Worm (Caenorhabditis elegans) whole organism, L4 larva: ENCODE data around the gene timp-1.

Experiments
- D1046.2 ChIP-seq: fragments of 200-800 bp; sonication (Bioruptor generic); IDR thresholded peaks from 2 replicates; pipeline ENCODE4 v1.3.6; 2022; ENCODE audit warnings: missing genetic modification characterization, missing compliant biosample characterization
- F10B5.3 ChIP-seq: sonication (generic microtip); optimal IDR thresholded peaks from 2 replicates; lab custom pipeline; 2016; ENCODE audit warnings: mild to moderate bottlenecking, missing genetic modification characterization, missing compliant biosample characterization
- F37D6.2 ChIP-seq: sonication (generic microtip); optimal IDR thresholded peaks from 2 replicates; lab custom pipeline; 2016; ENCODE audit warnings: mild to moderate bottlenecking, missing genetic modification characterization, missing compliant biosample characterization
- F44E2.7 ChIP-seq: fragments of 200-800 bp; sonication (Bioruptor generic); IDR thresholded peaks from 2 replicates; pipeline ENCODE4 v2.1.2; 2022; ENCODE audit warnings: missing genetic modification characterization, missing compliant biosample characterization
- F49E8.2 ChIP-seq: sonication (generic microtip); optimal IDR thresholded peaks from 2 replicates; lab custom pipeline; 2016; ENCODE audit warnings: missing compliant biosample characterization, mild to moderate bottlenecking, missing genetic modification characterization, borderline replicate concordance
- T26A8.4 ChIP-seq: fragments of 200-800 bp; sonication (Bioruptor generic); IDR thresholded peaks from 2 replicates; pipeline ENCODE4 v1.3.6; 2022; ENCODE audit warnings: missing genetic modification characterization, missing compliant biosample characterization
- Y5F2A.4 ChIP-seq: fragments of 200-800 bp; sonication (Bioruptor generic); optimal IDR thresholded peaks from 2 replicates; lab custom pipeline; 2018; ENCODE audit warnings: mild to moderate bottlenecking, missing genetic modification characterization, missing compliant biosample characterization
- ZK546.5 ChIP-seq, 2 experiments: sonication (generic microtip); optimal IDR thresholded peaks; 2 replicates each; lab custom pipeline; 2017; ENCODE audit warnings: missing biosample characterization in 2 of 2, missing genetic modification characterization in 2 of 2
- aha-1 ChIP-seq: fragments of 150-350 bp; peaks from one replicate; lab custom pipeline; 2014; ENCODE audit warnings: missing biosample characterization, missing genetic modification characterization
- ceh-20 ChIP-seq: fragments of 200-800 bp; sonication (Bioruptor generic); IDR thresholded peaks from 2 replicates; pipeline ENCODE4 v1.3.6; 2022; ENCODE audit warnings: missing genetic modification reagents, missing genetic modification characterization, missing compliant biosample characterization
- ceh-44 ChIP-seq: fragments of 200-800 bp; sonication (Bioruptor generic); IDR thresholded peaks from 2 replicates; pipeline ENCODE4 v1.3.6; 2022; ENCODE audit warnings: missing genetic modification reagents, missing genetic modification characterization, missing compliant biosample characterization
- ceh-82 ChIP-seq: sonication (generic microtip); optimal IDR thresholded peaks from 2 replicates; lab custom pipeline; 2017; ENCODE audit warnings: missing biosample characterization, missing genetic modification characterization
- ces-1 ChIP-seq: fragments of 150-350 bp; sonication (generic microtip); optimal IDR thresholded peaks from 4 replicates; lab custom pipeline; 2014; ENCODE audit warnings: missing biosample characterization, missing genetic modification reagents, missing genetic modification characterization
- cey-2 ChIP-seq: sonication (generic microtip); optimal IDR thresholded peaks from 3 replicates; lab custom pipeline; 2017; ENCODE audit warnings: missing genetic modification characterization, mild to moderate bottlenecking, missing compliant biosample characterization, antibody characterized with exemption, borderline replicate concordance; ENCODE audit not compliant: insufficient read depth
- daf-12 ChIP-seq: fragments of 150-350 bp; optimal IDR thresholded peaks from 2 replicates; lab custom pipeline; 2014; ENCODE audit warnings: missing biosample characterization, missing genetic modification reagents, missing genetic modification characterization
- dmd-6 ChIP-seq: fragments of 200-800 bp; sonication (Bioruptor generic); IDR thresholded peaks from 2 replicates; pipeline ENCODE4 v1.3.6; 2022; ENCODE audit warnings: missing genetic modification reagents, missing genetic modification characterization, missing compliant biosample characterization
- dmd-8 ChIP-seq: fragments of 200-800 bp; sonication (Bioruptor generic); IDR thresholded peaks from 2 replicates; pipeline ENCODE4 v1.3.6; 2022; ENCODE audit warnings: missing genetic modification characterization, missing compliant biosample characterization
- dmd-9 ChIP-seq: fragments of 200-800 bp; sonication (Bioruptor generic); IDR thresholded peaks from 2 replicates; pipeline ENCODE4 v1.3.6; 2022; ENCODE audit warnings: missing genetic modification reagents, missing genetic modification characterization, missing compliant biosample characterization
- dpl-1 ChIP-seq: fragments of 150-350 bp; optimal IDR thresholded peaks from 2 replicates; lab custom pipeline; 2014; ENCODE audit warnings: missing biosample characterization, missing genetic modification reagents, missing genetic modification characterization
- egl-43 ChIP-seq: fragments of 200-800 bp; sonication (Bioruptor generic); IDR thresholded peaks from 2 replicates; pipeline ENCODE4 v1.3.6; 2022; ENCODE audit warnings: missing genetic modification reagents, missing genetic modification characterization, missing compliant biosample characterization
- fkh-10 ChIP-seq: fragments of 150-350 bp; optimal IDR thresholded peaks from 2 replicates; lab custom pipeline; 2014; ENCODE audit warnings: missing biosample characterization, missing genetic modification reagents, missing genetic modification characterization
- fos-1 ChIP-seq: fragments of 150-350 bp; optimal IDR thresholded peaks from 2 replicates; lab custom pipeline; 2014; ENCODE audit warnings: missing biosample characterization, missing genetic modification characterization
- hlh-11 ChIP-seq: fragments of 200-800 bp; sonication (Bioruptor generic); optimal IDR thresholded peaks from 2 replicates; lab custom pipeline; 2018; ENCODE audit warnings: mild to moderate bottlenecking, missing genetic modification characterization, missing compliant biosample characterization
- hlh-30 ChIP-seq: sonication (generic microtip); optimal IDR thresholded peaks from 2 replicates; lab custom pipeline; 2017; ENCODE audit warnings: antibody characterized with exemption, mild to moderate bottlenecking, missing genetic modification characterization, missing compliant biosample characterization; ENCODE audit not compliant: insufficient read depth
- lim-7 ChIP-seq: fragments of 200-800 bp; sonication (Bioruptor generic); IDR thresholded peaks from 2 replicates; pipeline ENCODE4 v1.3.6; 2022; ENCODE audit warnings: missing genetic modification characterization, missing compliant biosample characterization
- lin-1 ChIP-seq: fragments of 200-800 bp; sonication (Bioruptor generic); IDR thresholded peaks from 2 replicates; pipeline ENCODE4 v1.3.6; 2022; ENCODE audit warnings: missing genetic modification reagents, missing genetic modification characterization, missing compliant biosample characterization
- lin-38 ChIP-seq: fragments of 200-800 bp; sonication (Bioruptor generic); IDR thresholded peaks from 2 replicates; pipeline ENCODE4 v1.3.6; 2022; ENCODE audit warnings: missing genetic modification reagents, missing genetic modification characterization, missing compliant biosample characterization
- lin-39 ChIP-seq: fragments of 150-350 bp; optimal IDR thresholded peaks from 2 replicates; lab custom pipeline; 2014; ENCODE audit warnings: missing biosample characterization, missing genetic modification reagents, missing genetic modification characterization
- lir-3 ChIP-seq: sonication (generic microtip); optimal IDR thresholded peaks from 2 replicates; lab custom pipeline; 2016; ENCODE audit warnings: mild to moderate bottlenecking, missing genetic modification characterization, missing compliant biosample characterization
- lsy-2 ChIP-seq, 2 experiments: fragments of 150-350 bp in 1 of 2; sonication (generic microtip) in 1 of 2; optimal IDR thresholded peaks; 2 replicates each; lab custom pipeline; 2014 to 2017; ENCODE audit warnings: missing biosample characterization in 2 of 2, missing genetic modification characterization in 2 of 2
- madf-5 ChIP-seq, 2 experiments: fragments of 200-800 bp; sonication (Bioruptor generic); IDR thresholded peaks; 2 replicates each; pipeline ENCODE4 v1.3.6; 2022; ENCODE audit warnings: missing compliant biosample characterization in 2 of 2, missing genetic modification characterization in 2 of 2
- madf-9 ChIP-seq: fragments of 200-800 bp; sonication (Bioruptor generic); conservative IDR thresholded peaks from 2 replicates; pipeline ENCODE4 v1.3.6; 2022; ENCODE audit warnings: missing genetic modification reagents, missing genetic modification characterization, missing compliant biosample characterization
- mdt-29 ChIP-seq: fragments of 200-800 bp; sonication (Bioruptor generic); IDR thresholded peaks from 2 replicates; pipeline ENCODE4 v1.3.6; 2022; ENCODE audit warnings: missing genetic modification reagents, missing genetic modification characterization, missing compliant biosample characterization
- mep-1 ChIP-seq: fragments of 150-350 bp; sonication (generic microtip); optimal IDR thresholded peaks from 3 replicates; lab custom pipeline; 2014; ENCODE audit warnings: missing biosample characterization, missing genetic modification characterization
- mes-2 ChIP-seq: sonication (generic microtip); optimal IDR thresholded peaks from 2 replicates; lab custom pipeline; 2016; ENCODE audit warnings: missing genotype, mild to moderate bottlenecking, missing genetic modification characterization, missing compliant biosample characterization; ENCODE audit not compliant: poor library complexity, severe bottlenecking
- mxl-2 ChIP-seq: fragments of 200-800 bp; sonication (Bioruptor generic); conservative IDR thresholded peaks from 2 replicates; pipeline ENCODE4 v1.3.6; 2022; ENCODE audit warnings: missing genetic modification reagents, missing genetic modification characterization, missing compliant biosample characterization
- mxl-3 ChIP-seq: fragments of 200-800 bp; sonication (Bioruptor generic); optimal IDR thresholded peaks from 2 replicates; lab custom pipeline; 2018; ENCODE audit warnings: mild to moderate bottlenecking, missing genetic modification characterization, missing compliant biosample characterization
- nhr-10 ChIP-seq: fragments of 150-350 bp; optimal IDR thresholded peaks from 2 replicates; lab custom pipeline; 2014; ENCODE audit warnings: missing biosample characterization, missing genetic modification characterization
- nhr-11 ChIP-seq: fragments of 150-350 bp; optimal IDR thresholded peaks from 2 replicates; lab custom pipeline; 2014; ENCODE audit warnings: missing biosample characterization, missing genetic modification characterization
- nhr-28 ChIP-seq: fragments of 150-350 bp; optimal IDR thresholded peaks from 2 replicates; lab custom pipeline; 2014; ENCODE audit warnings: missing biosample characterization, missing genetic modification characterization
- nhr-41 ChIP-seq: fragments of 200-800 bp; sonication (Bioruptor generic); IDR thresholded peaks from 2 replicates; pipeline ENCODE4 v1.3.6; 2022; ENCODE audit warnings: missing genetic modification reagents, missing genetic modification characterization, missing compliant biosample characterization
- nhr-48 ChIP-seq: sonication (generic microtip); optimal IDR thresholded peaks from 2 replicates; lab custom pipeline; 2016; ENCODE audit warnings: mild to moderate bottlenecking, missing genetic modification characterization, missing compliant biosample characterization
- nhr-6 ChIP-seq: fragments of 150-350 bp; optimal IDR thresholded peaks from 2 replicates; lab custom pipeline; 2014; ENCODE audit warnings: missing biosample characterization, missing genetic modification characterization
- sdz-12 ChIP-seq: fragments of 200-800 bp; sonication (Bioruptor generic); optimal IDR thresholded peaks from 2 replicates; lab custom pipeline; 2018; ENCODE audit warnings: mild to moderate bottlenecking, missing genetic modification characterization, missing compliant biosample characterization
- set-16 ChIP-seq: fragments of 200-800 bp; sonication (Bioruptor generic); IDR thresholded peaks from 2 replicates; pipeline ENCODE4 v1.3.6; 2022; ENCODE audit warnings: missing genetic modification reagents, missing genetic modification characterization, missing compliant biosample characterization
- spr-1 ChIP-seq: sonication (generic microtip); optimal IDR thresholded peaks from 2 replicates; lab custom pipeline; 2016; ENCODE audit warnings: mild to moderate bottlenecking, missing genetic modification characterization, missing compliant biosample characterization
- tag-97 ChIP-seq: fragments of 200-800 bp; sonication (Bioruptor generic); IDR thresholded peaks from 2 replicates; pipeline ENCODE4 v1.3.6; 2022; ENCODE audit warnings: missing genetic modification characterization, missing compliant biosample characterization
- unc-39 ChIP-seq: sonication (generic microtip); optimal IDR thresholded peaks from 2 replicates; lab custom pipeline; 2017; ENCODE audit warnings: missing biosample characterization, missing genetic modification characterization
- unc-62 ChIP-seq, 3 experiments: fragments of 150-350 bp in 1 of 3; sonication (generic microtip); optimal IDR thresholded peaks in 2 of 3; peaks in 1 of 3; 1 replicate in 1 of 3; 2 replicates in 2 of 3; lab custom pipeline; 2014 to 2017; ENCODE audit warnings: missing biosample characterization in 3 of 3, missing genetic modification characterization in 3 of 3, missing genetic modification reagents in 3 of 3, missing genotype in 1 of 3
- zfp-2 ChIP-seq: sonication (generic microtip); optimal IDR thresholded peaks from 2 replicates; lab custom pipeline; 2016; ENCODE audit warnings: mild to moderate bottlenecking, missing genetic modification characterization, missing compliant biosample characterization
- zfp-3 ChIP-seq: fragments of 200-800 bp; sonication (Bioruptor generic); conservative IDR thresholded peaks from 2 replicates; pipeline ENCODE4 v1.3.6; 2022; ENCODE audit warnings: missing genetic modification reagents, missing genetic modification characterization, missing compliant biosample characterization

Gene timp-1

DNA sequence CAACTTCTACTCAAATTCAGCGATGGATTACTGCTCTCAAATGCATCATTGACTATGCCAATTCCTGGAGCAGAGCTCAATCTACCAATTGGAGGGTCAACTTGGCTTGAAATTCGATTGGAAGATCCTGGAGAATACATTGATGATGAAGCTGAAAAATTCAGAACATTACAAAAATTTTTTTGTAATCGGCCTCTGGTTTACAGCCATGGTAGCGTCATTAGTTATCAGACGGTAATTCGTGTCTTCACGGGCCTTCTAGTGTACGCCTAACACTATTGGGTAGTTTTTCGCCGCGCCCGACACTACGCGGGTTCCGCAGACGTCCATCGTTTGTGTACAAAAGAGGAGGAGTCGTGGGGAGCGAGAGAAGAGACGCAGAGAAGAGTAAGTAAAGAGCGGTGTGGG is 21.7 kb downstream of the timp-1 start (continued):
- TF ChIP-seq F44E2.7 (GFP tag; lab: Robert Waterston, UW) (no peak), ces-1 (GFP tag; lab: Kevin White, UChicago) (peak; percentile 13), nhr-10 (tag; lab: Kevin White, UChicago) (peak; percentile 16), lin-1 (GFP tag; lab: Robert Waterston, UW) (peak; percentile 49; the same call in 1 of the 2 replicates), dmd-8 (GFP tag; lab: Robert Waterston, UW) (no peak), dmd-6 (GFP tag; lab: Robert Waterston, UW) (peak; percentile 74), sdz-12 (GFP tag; lab: Kevin White, UChicago) (no peak), aha-1 (no peak), mxl-2 (GFP tag; lab: Robert Waterston, UW) (no peak), dpl-1 (GFP tag; lab: Kevin White, UChicago) (peak; percentile 53), unc-39 (tag; lab: Kevin White, UChicago) (no peak), lim-7 (no peak), nhr-28 (tag; lab: Kevin White, UChicago) (peak; percentile 56), madf-9 (0 out of 2 replicates have a peak, but pooled peaks have one; percentile 10), ZK546.5 (tag; optimal IDR thresholded peaks at IDR 0.05; lab: Kevin White, UChicago) (no peak), ceh-82 (tag; lab: Kevin White, UChicago) (no peak), nhr-11 (peak; percentile 49), ceh-44 (GFP tag; lab: Robert Waterston, UW) (peak; percentile 93), nhr-41 (GFP tag; lab: Robert Waterston, UW) (0 out of 2 replicates have a peak, but pooled peaks have one; percentile 8), mdt-29 (GFP tag; lab: Robert Waterston, UW) (peak; percentile 70), hlh-30 (peak; percentile 80), hlh-11 (tag; lab: Kevin White, UChicago) (peak; percentile 83), zfp-2 (tag; lab: Kevin White, UChicago) (peak; percentile 44), F10B5.3 (tag; lab: Kevin White, UChicago) (peak; percentile 83), mes-2 (tag; lab: Kevin White, UChicago) (peak; percentile 90), dmd-9 (GFP tag; lab: Robert Waterston, UW) (peak; percentile 74), fos-1 (tag; lab: Kevin White, UChicago) (no peak), D1046.2 (GFP tag; lab: Robert Waterston, UW) (no peak), spr-1 (tag; lab: Kevin White, UChicago) (peak; percentile 85), F37D6.2 (peak; percentile 66), lsy-2 (tag; optimal IDR thresholded peaks at IDR 0.05; lab: Kevin White, UChicago) (peak in 1 of 2 experiments; percentile 77), lin-38 (GFP tag; lab: Robert Waterston, UW) (no peak; the same call in 1 of the 2 replicates), mep-1 (tag; lab: Kevin White, UChicago) (peak; percentile 93), zfp-3 (GFP tag; lab: Robert Waterston, UW) (no peak), daf-12 (tag; lab: Kevin White, UChicago) (no peak), mxl-3 (peak; percentile 66), madf-5 (GFP tag; IDR thresholded peaks at IDR 0.05; lab: Robert Waterston, UW) (no peak), Y5F2A.4 (GFP tag; lab: Kevin White, UChicago) (no peak), egl-43 (GFP tag; lab: Robert Waterston, UW) (no peak), F49E8.2 (tag; lab: Kevin White, UChicago) (peak; percentile 97), set-16 (GFP tag; lab: Robert Waterston, UW) (no peak), lir-3 (tag; lab: Kevin White, UChicago) (peak; percentile 22), nhr-6 (peak; percentile 65), unc-62 (GFP tag; optimal IDR thresholded peaks at IDR 0.05 in 1 of 2; lab: Kevin White, UChicago) (peak in 1 of 2 experiments; percentile 90), unc-62 (tag; optimal IDR thresholded peaks at IDR 0.05; lab: Kevin White, UChicago) (no peak), tag-97 (GFP tag; lab: Robert Waterston, UW) (no peak), cey-2 (no peak), nhr-48 (tag; lab: Kevin White, UChicago) (peak; percentile 81), ceh-20 (GFP tag; lab: Robert Waterston, UW) (no peak), T26A8.4 (GFP tag; lab: Robert Waterston, UW) (peak; percentile 91), lin-39 (tag; lab: Kevin White, UChicago) (no peak), fkh-10 (GFP tag; lab: Kevin White, UChicago) (no peak)
